Worm (Caenorhabditis elegans) whole organism, mixed stage, embryonic: ENCODE measurements around the gene srt-6.

Experiments used
- M03D4.4 ChIP-seq: sonication (generic microtip); optimal IDR thresholded peaks from 2 replicates; lab custom pipeline; 2017; ENCODE audit warnings: mild to moderate bottlenecking, missing genetic modification characterization, missing compliant biosample characterization
- bed-3 ChIP-seq: fragments of 200-800 bp; sonication (Bioruptor generic); optimal IDR thresholded peaks from 3 replicates; lab custom pipeline; 2018; ENCODE audit warnings: mild to moderate bottlenecking, missing genetic modification characterization, moderate library complexity, missing compliant biosample characterization
- blmp-1 ChIP-seq: fragments of 150-350 bp; optimal IDR thresholded peaks from 2 replicates; lab custom pipeline; 2014; ENCODE audit warnings: missing biosample characterization, missing genetic modification characterization
- ceh-39 ChIP-seq: fragments of 150-350 bp; optimal IDR thresholded peaks from 2 replicates; lab custom pipeline; 2014; ENCODE audit warnings: missing biosample characterization, missing genetic modification characterization
- ceh-43 ChIP-seq: fragments of 200-800 bp; sonication (Bioruptor generic); optimal IDR thresholded peaks from 2 replicates; lab custom pipeline; 2018; ENCODE audit warnings: mild to moderate bottlenecking, missing genetic modification characterization, moderate library complexity, missing compliant biosample characterization
- ces-1 ChIP-seq: fragments of 150-350 bp; optimal IDR thresholded peaks from 2 replicates; lab custom pipeline; 2014; ENCODE audit warnings: missing biosample characterization, missing genetic modification reagents, missing genetic modification characterization
- cnd-1 ChIP-seq: fragments of 200-800 bp; sonication (Bioruptor generic); optimal IDR thresholded peaks from 2 replicates; lab custom pipeline; 2018; ENCODE audit warnings: mild to moderate bottlenecking, missing genetic modification characterization, missing compliant biosample characterization
- drap-1 ChIP-seq: fragments of 200-800 bp; sonication (Bioruptor generic); optimal IDR thresholded peaks from 3 replicates; lab custom pipeline; 2018; ENCODE audit warnings: mild to moderate bottlenecking, missing genetic modification characterization, missing compliant biosample characterization
- elt-1 ChIP-seq: sonication (generic microtip); optimal IDR thresholded peaks from 2 replicates; lab custom pipeline; 2017; ENCODE audit warnings: missing genetic modification characterization, mild to moderate bottlenecking, missing compliant biosample characterization, antibody characterized with exemption, moderate library complexity, borderline replicate concordance; ENCODE audit not compliant: insufficient read depth
- elt-3 ChIP-seq: fragments of 150-350 bp; optimal IDR thresholded peaks from 2 replicates; lab custom pipeline; 2014; ENCODE audit warnings: missing biosample characterization, missing genetic modification characterization
- flh-1 ChIP-seq: fragments of 200-800 bp; sonication (Bioruptor generic); optimal IDR thresholded peaks from 2 replicates; lab custom pipeline; 2018; ENCODE audit warnings: mild to moderate bottlenecking, missing genetic modification characterization, moderate library complexity, missing compliant biosample characterization
- ham-2 ChIP-seq: fragments of 200-800 bp; sonication (Bioruptor generic); optimal IDR thresholded peaks from 2 replicates; lab custom pipeline; 2018; ENCODE audit warnings: mild to moderate bottlenecking, missing genetic modification characterization, missing compliant biosample characterization
- hlh-1 ChIP-seq: fragments of 150-350 bp; optimal IDR thresholded peaks from 2 replicates; lab custom pipeline; 2014; ENCODE audit warnings: missing biosample characterization, missing genetic modification reagents, missing genetic modification characterization
- lin-13 ChIP-seq: fragments of 150-350 bp; optimal IDR thresholded peaks from 2 replicates; lab custom pipeline; 2014; ENCODE audit warnings: missing biosample characterization, missing genetic modification characterization
- lin-32 ChIP-seq: fragments of 200-800 bp; sonication (Bioruptor generic); optimal IDR thresholded peaks from 2 replicates; lab custom pipeline; 2018; ENCODE audit warnings: mild to moderate bottlenecking, missing genetic modification characterization, missing compliant biosample characterization
- lsy-2 ChIP-seq: fragments of 150-350 bp; optimal IDR thresholded peaks from 2 replicates; lab custom pipeline; 2014; ENCODE audit warnings: missing biosample characterization, missing genetic modification characterization
- mab-5 ChIP-seq: fragments of 150-350 bp; optimal IDR thresholded peaks from 2 replicates; lab custom pipeline; 2014; ENCODE audit warnings: missing biosample characterization, missing genetic modification characterization
- mep-1 ChIP-seq: fragments of 150-350 bp; optimal IDR thresholded peaks from 2 replicates; lab custom pipeline; 2017; ENCODE audit warnings: missing biosample characterization, missing genetic modification reagents, missing genetic modification characterization, inconsistent platforms
- mls-2 ChIP-seq: sonication (generic microtip); optimal IDR thresholded peaks from 2 replicates; lab custom pipeline; 2016; ENCODE audit warnings: mild to moderate bottlenecking, missing genetic modification characterization, moderate library complexity, missing compliant biosample characterization
- nhr-12 ChIP-seq: fragments of 150-350 bp; optimal IDR thresholded peaks from 2 replicates; lab custom pipeline; 2014; ENCODE audit warnings: missing biosample characterization, missing genetic modification characterization
- nhr-2 ChIP-seq: fragments of 150-350 bp; optimal IDR thresholded peaks from 2 replicates; lab custom pipeline; 2014; ENCODE audit warnings: missing biosample characterization, missing genetic modification characterization
- nhr-237 ChIP-seq: fragments of 150-350 bp; optimal IDR thresholded peaks from 2 replicates; lab custom pipeline; 2014; ENCODE audit warnings: missing biosample characterization, missing genetic modification characterization
- nhr-28 ChIP-seq: fragments of 150-350 bp; optimal IDR thresholded peaks from 2 replicates; lab custom pipeline; 2014; ENCODE audit warnings: missing biosample characterization, missing genetic modification characterization
- nhr-76 ChIP-seq: sonication (generic microtip); optimal IDR thresholded peaks from 2 replicates; lab custom pipeline; 2017; ENCODE audit warnings: missing biosample characterization, missing genetic modification characterization
- pha-4 ChIP-seq: fragments of 150-350 bp; optimal IDR thresholded peaks from 2 replicates; lab custom pipeline; 2018; ENCODE audit warnings: missing biosample characterization, missing genetic modification reagents, missing genetic modification characterization
- sem-2 ChIP-seq: fragments of 200-800 bp; sonication (Bioruptor generic); optimal IDR thresholded peaks from 2 replicates; lab custom pipeline; 2018; ENCODE audit warnings: mild to moderate bottlenecking, missing genetic modification characterization, missing compliant biosample characterization
- snpc-4 ChIP-seq: fragments of 150-350 bp; optimal IDR thresholded peaks from 2 replicates; lab custom pipeline; 2014; ENCODE audit warnings: missing biosample characterization, missing genetic modification characterization
- sptf-1 ChIP-seq: sonication (generic microtip); optimal IDR thresholded peaks from 2 replicates; lab custom pipeline; 2017; ENCODE audit warnings: mild to moderate bottlenecking, missing genetic modification characterization, moderate library complexity, missing compliant biosample characterization
- tbx-8 ChIP-seq: fragments of 200-800 bp; sonication (Bioruptor generic); optimal IDR thresholded peaks from 2 replicates; lab custom pipeline; 2018; ENCODE audit warnings: mild to moderate bottlenecking, missing genetic modification characterization, moderate library complexity, missing compliant biosample characterization
- unc-120 ChIP-seq: sonication (generic microtip); optimal IDR thresholded peaks from 2 replicates; lab custom pipeline; 2017; ENCODE audit warnings: missing genetic modification characterization, missing compliant biosample characterization; ENCODE audit not compliant: poor library complexity, severe bottlenecking
- unc-39 ChIP-seq: fragments of 150-350 bp; optimal IDR thresholded peaks from 2 replicates; lab custom pipeline; 2014; ENCODE audit warnings: missing biosample characterization, missing genetic modification characterization
- unc-62 ChIP-seq: fragments of 150-350 bp; optimal IDR thresholded peaks from 2 replicates; lab custom pipeline; 2014; ENCODE audit warnings: missing biosample characterization, missing genetic modification reagents, missing genetic modification characterization
- zip-8 ChIP-seq: fragments of 150-350 bp; optimal IDR thresholded peaks from 2 replicates; lab custom pipeline; 2014; ENCODE audit warnings: missing biosample characterization, missing genetic modification characterization
- ztf-11 ChIP-seq: fragments of 150-350 bp; optimal IDR thresholded peaks from 2 replicates; lab custom pipeline; 2014; ENCODE audit warnings: missing biosample characterization, missing genetic modification characterization

srt-6 gene

ce11 chrV:7415780-7416428, 7.3 kb upstream of the srt-6 start, which contains the start of gene F18E3.13:
Gene F18E3.13, plus strand, starts transcription at chrV:7416164.
- TF ChIP-seq hlh-1 = no peak
- TF ChIP-seq nhr-12 (tag; lab: Kevin White, UChicago) = no peak
- peak; percentile 69 for TF ChIP-seq unc-62 (GFP tag; lab: Kevin White, UChicago)
- peak; percentile 22 for TF ChIP-seq elt-3 (tag; lab: Kevin White, UChicago)

- TF ChIP-seq unc-62 (GFP tag; lab: Kevin White, UChicago) (no peak), ceh-39 (tag; lab: Kevin White, UChicago) (no peak), bed-3 (GFP tag; lab: Kevin White, UChicago) (no peak), mep-1 (tag; lab: Kevin White, UChicago) (no peak), elt-1 (tag; lab: Kevin White, UChicago) (no peak), nhr-76 (no peak), zip-8 (tag; lab: Kevin White, UChicago) (no peak), nhr-237 (tag; lab: Kevin White, UChicago) (no peak), lin-13 (tag; lab: Kevin White, UChicago) (no peak), cnd-1 (tag; lab: Kevin White, UChicago) (no peak), nhr-28 (tag; lab: Kevin White, UChicago) (no peak), nhr-2 (tag; lab: Kevin White, UChicago) (no peak), nhr-12 (tag; lab: Kevin White, UChicago) (no peak), M03D4.4 (tag; lab: Kevin White, UChicago) (no peak), unc-120 (tag; lab: Kevin White, UChicago) (no peak)
Measured at ce11 chrV:7414909-7415308, 6.3 kb upstream of the srt-6 start, which contains the start of gene F18E3.12. Gene F18E3.12, plus strand, starts transcription at chrV:7414985.

- no peak for TF ChIP-seq lin-32
- no peak for TF ChIP-seq mep-1 (tag; lab: Kevin White, UChicago)
- TF ChIP-seq nhr-237 (tag; lab: Kevin White, UChicago) = no peak
- no peak for TF ChIP-seq unc-120 (tag; lab: Kevin White, UChicago)
- no peak for TF ChIP-seq ces-1 (GFP tag; lab: Kevin White, UChicago)
- TF ChIP-seq pha-4 (tag; lab: Kevin White, UChicago) = no peak
- TF ChIP-seq hlh-1 = no peak
- TF ChIP-seq sem-2 (GFP tag; lab: Kevin White, UChicago) = no peak
- TF ChIP-seq ztf-11 (tag; lab: Kevin White, UChicago) = no peak
- no peak for TF ChIP-seq blmp-1 (tag; lab: Kevin White, UChicago)
- TF ChIP-seq snpc-4 = no peak
- no peak for TF ChIP-seq mls-2 (tag; lab: Kevin White, UChicago)
- no peak for TF ChIP-seq flh-1
- no peak for TF ChIP-seq nhr-2 (tag; lab: Kevin White, UChicago)
- no peak for TF ChIP-seq drap-1
- TF ChIP-seq M03D4.4 (tag; lab: Kevin White, UChicago) = no peak
- no peak for TF ChIP-seq unc-39 (tag; lab: Kevin White, UChicago)
- TF ChIP-seq, all 35 proteins: peak for 0
Measured at ce11 chrV:7413107-7413774, 4.6 kb upstream of the srt-6 start, which contains the start of gene F18E3.11. Gene F18E3.11, plus strand, starts transcription at chrV:7413482.

ce11 chrV:7411695-7412094, 3.1 kb upstream of the srt-6 start, which contains the start of gene str-41:
Gene str-41, plus strand, starts transcription at chrV:7411995.
- TF ChIP-seq elt-1 (tag; lab: Kevin White, UChicago) (no peak), ceh-39 (tag; lab: Kevin White, UChicago) (no peak), hlh-1 (no peak), tbx-8 (GFP tag; lab: Kevin White, UChicago) (no peak), blmp-1 (tag; lab: Kevin White, UChicago) (no peak), ces-1 (GFP tag; lab: Kevin White, UChicago) (no peak), lin-32 (no peak), snpc-4 (no peak), elt-3 (tag; lab: Kevin White, UChicago) (no peak), lsy-2 (tag; lab: Kevin White, UChicago) (no peak), unc-62 (GFP tag; lab: Kevin White, UChicago) (no peak), flh-1 (no peak), sptf-1 (tag; lab: Kevin White, UChicago) (no peak), nhr-2 (tag; lab: Kevin White, UChicago) (no peak), mab-5 (tag; lab: Kevin White, UChicago) (no peak), ham-2 (GFP tag; lab: Kevin White, UChicago) (no peak), unc-39 (tag; lab: Kevin White, UChicago) (no peak), ceh-43 (GFP tag; lab: Kevin White, UChicago) (no peak), M03D4.4 (tag; lab: Kevin White, UChicago) (no peak), bed-3 (GFP tag; lab: Kevin White, UChicago) (no peak)
